Worm (Caenorhabditis elegans) whole organism, L4/young adult: ENCODE data around the gene nhr-261.

Experiments used
- W03F9.2 ChIP-seq: fragments of 150-350 bp; optimal IDR thresholded peaks from 2 replicates; lab custom pipeline; 2014; ENCODE audit warnings: missing biosample characterization, missing genetic modification characterization
- him-1 ChIP-seq: sonication (generic microtip); optimal IDR thresholded peaks from 2 replicates; lab custom pipeline; 2016; ENCODE audit warnings: missing genotype, missing genetic modification reagents, missing genetic modification characterization, missing compliant biosample characterization

DNA sequence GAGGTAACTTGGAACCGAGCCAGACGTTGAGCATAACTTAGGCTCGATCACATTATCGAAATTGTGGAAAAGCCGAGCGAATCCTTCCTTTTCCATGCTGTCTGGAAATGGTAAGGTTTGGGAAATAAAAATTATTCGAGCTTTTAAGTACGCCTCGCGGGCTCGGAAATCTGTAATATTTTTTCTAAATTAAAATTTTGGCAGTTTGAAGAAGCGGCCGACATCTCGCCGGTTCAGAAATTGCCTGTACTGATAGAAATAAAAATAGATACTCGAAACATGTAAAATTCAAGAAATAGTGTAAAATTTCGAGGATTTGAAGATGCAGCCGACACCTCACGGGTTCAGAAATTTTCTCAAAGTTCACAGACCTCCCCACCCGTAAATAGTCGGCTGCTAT, 46.2 kb upstream of the nhr-261 start, which contains the start of gene bcmo-2:
- TF ChIP-seq him-1 (no peak), W03F9.2 (tag; lab: Kevin White, UChicago) (no peak)
